Worm (Caenorhabditis elegans): ENCODE results near the gene leo-1.

leo-1 gene

ce11 chrIV:11329269-11329668, at the start of gene leo-1:
Gene leo-1 (minus strand): TSS chrIV:11329369.
- TF ChIP-seq nhr-12 (tag; optimal IDR thresholded peaks at IDR 0.05) (no peak), fkh-10 (GFP tag; optimal IDR thresholded peaks at IDR 0.05) (no peak), mml-1 (tag; optimal IDR thresholded peaks at IDR 0.05) (no peak), unc-39 (tag; optimal IDR thresholded peaks at IDR 0.05) (no peak), fos-1 (tag; optimal IDR thresholded peaks at IDR 0.05) (no peak), ceh-16 (tag; optimal IDR thresholded peaks at IDR 0.05) (no peak), nhr-77 (tag; optimal IDR thresholded peaks at IDR 0.05) (no peak), nhr-23 (tag; optimal IDR thresholded peaks at IDR 0.05) (no peak), lin-15B (tag; optimal IDR thresholded peaks at IDR 0.05) (no peak), ztf-4 (tag; optimal IDR thresholded peaks at IDR 0.05) (no peak), egl-5 (tag; optimal IDR thresholded peaks at IDR 0.05) (no peak), lsy-12 (tag; optimal IDR thresholded peaks at IDR 0.05) (no peak), sea-2 (GFP tag; optimal IDR thresholded peaks at IDR 0.05) (no peak), ztf-11 (tag; optimal IDR thresholded peaks at IDR 0.05) (no peak), egl-27 (tag; optimal IDR thresholded peaks at IDR 0.05) (no peak), nhr-237 (tag; optimal IDR thresholded peaks at IDR 0.05) (no peak), snpc-4 (tag; optimal IDR thresholded peaks at IDR 0.05) (no peak)

- TF ChIP-seq nhr-23 (tag; optimal IDR thresholded peaks at IDR 0.05) (no peak), ceh-16 (tag; optimal IDR thresholded peaks at IDR 0.05) (no peak), pha-4 (tag; optimal IDR thresholded peaks at IDR 0.05) (no peak), tbx-2 (tag; optimal IDR thresholded peaks at IDR 0.05) (no peak), ceh-28 (tag; optimal IDR thresholded peaks at IDR 0.05) (no peak), aly-2 (tag; optimal IDR thresholded peaks at IDR 0.05) (no peak), eor-1 (tag; optimal IDR thresholded peaks at IDR 0.05) (no peak)
These were observed 48.3 kb upstream of the leo-1 start for ce11 chrIV:11377439-11377838.

ce11 chrIV:11375713-11376112, 46.5 kb upstream of the leo-1 start:
- TF ChIP-seq lin-15B (tag; optimal IDR thresholded peaks at IDR 0.05) (no peak), R02D3.7 (tag; optimal IDR thresholded peaks at IDR 0.05) (no peak), nhr-23 (tag; optimal IDR thresholded peaks at IDR 0.05) (no peak), snpc-4 (tag; optimal IDR thresholded peaks at IDR 0.05) (no peak), pqm-1 (tag; optimal IDR thresholded peaks at IDR 0.05) (no peak), tbx-2 (tag; optimal IDR thresholded peaks at IDR 0.05) (no peak), nhr-28 (tag; optimal IDR thresholded peaks at IDR 0.05) (no peak), egl-27 (tag; optimal IDR thresholded peaks at IDR 0.05) (no peak), elt-1 (tag; optimal IDR thresholded peaks at IDR 0.05) (no peak), nfya-1 (tag; optimal IDR thresholded peaks at IDR 0.05; ENCODE audit: insufficient read depth) (no peak), ztf-4 (tag; optimal IDR thresholded peaks at IDR 0.05) (no peak), zag-1 (tag; optimal IDR thresholded peaks at IDR 0.05) (no peak), unc-39 (tag; optimal IDR thresholded peaks at IDR 0.05) (no peak), elt-2 (tag; optimal IDR thresholded peaks at IDR 0.05) (no peak), nhr-76 (tag; optimal IDR thresholded peaks at IDR 0.05) (no peak), elt-3 (tag; optimal IDR thresholded peaks at IDR 0.05) (no peak), unc-62 (GFP tag; optimal IDR thresholded peaks at IDR 0.05) (no peak)

DNA sequence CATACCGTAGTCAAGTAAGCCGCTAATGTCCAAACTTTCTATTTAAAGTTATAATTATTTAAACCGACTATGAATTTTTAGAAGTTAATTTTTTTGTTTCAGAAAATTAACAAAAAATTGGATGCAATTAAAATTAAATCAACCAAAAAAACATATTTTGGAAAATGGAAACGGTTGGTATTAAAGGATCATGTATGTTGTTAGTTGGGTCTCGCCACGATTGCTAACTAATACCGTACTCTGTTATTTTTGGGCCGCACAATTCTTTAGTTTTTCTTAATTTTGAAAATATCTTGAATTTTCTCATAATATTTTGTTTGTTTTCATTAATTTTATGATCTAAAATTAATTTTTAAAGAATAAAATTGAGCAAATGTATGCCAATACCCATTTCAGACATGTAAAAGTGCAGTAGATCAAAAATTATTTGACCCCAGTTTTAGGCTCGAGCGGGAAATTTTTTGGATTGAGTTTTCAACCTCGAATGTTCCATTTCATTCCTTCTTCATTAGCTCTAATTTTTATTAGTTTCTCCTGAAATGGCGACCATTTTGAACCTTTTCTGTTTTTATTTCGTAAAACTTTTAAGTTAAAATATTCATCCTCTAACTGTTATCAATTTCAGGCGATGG, 43.3 kb upstream of the leo-1 start, which contains the start of gene cbd-1:
cbd-1 (plus strand) TSS at position 626 of the 632 bp plus-strand sequence.
- no peak for TF ChIP-seq daf-12 (tag; optimal IDR thresholded peaks at IDR 0.05)
- TF ChIP-seq unc-62 (GFP tag; optimal IDR thresholded peaks at IDR 0.05), result no peak
- TF ChIP-seq nhr-12 (tag; optimal IDR thresholded peaks at IDR 0.05), result no peak
- TF ChIP-seq lin-15B (tag; optimal IDR thresholded peaks at IDR 0.05), result no peak
- no peak for TF ChIP-seq fkh-10 (GFP tag; optimal IDR thresholded peaks at IDR 0.05)
- no peak for TF ChIP-seq ceh-28 (tag; optimal IDR thresholded peaks at IDR 0.05)
- no peak for TF ChIP-seq lsy-12 (tag; optimal IDR thresholded peaks at IDR 0.05)
- no peak for TF ChIP-seq mdl-1 (tag; optimal IDR thresholded peaks at IDR 0.05)
- no peak for TF ChIP-seq fkh-2 (tag; optimal IDR thresholded peaks at IDR 0.05)
- no peak for TF ChIP-seq nhr-76 (tag; optimal IDR thresholded peaks at IDR 0.05)
- no peak for TF ChIP-seq sea-2 (GFP tag; optimal IDR thresholded peaks at IDR 0.05)
- no peak for TF ChIP-seq ceh-9 (tag; optimal IDR thresholded peaks at IDR 0.05)
- TF ChIP-seq lin-39 (tag; optimal IDR thresholded peaks at IDR 0.05), result no peak
- no peak for TF ChIP-seq ceh-82 (tag; optimal IDR thresholded peaks at IDR 0.05)
- no peak for TF ChIP-seq zag-1 (tag; optimal IDR thresholded peaks at IDR 0.05)
- no peak for TF ChIP-seq aly-2 (tag; optimal IDR thresholded peaks at IDR 0.05)
- no peak for TF ChIP-seq unc-39 (tag; optimal IDR thresholded peaks at IDR 0.05)
